Worm (Caenorhabditis elegans) whole organism, young adult: ENCODE data around the gene F56D2.8.

Source experiments
- B0019.2 ChIP-seq: fragments of 200-800 bp; sonication (Bioruptor generic); conservative IDR thresholded peaks from 2 replicates; pipeline ENCODE4 v1.3.6; 2022; ENCODE audit warnings: missing genetic modification reagents, missing genetic modification characterization, missing compliant biosample characterization
- C06A6.2 ChIP-seq: fragments of 200-800 bp; sonication (Bioruptor generic); conservative IDR thresholded peaks from 2 replicates; pipeline ENCODE4 v1.3.6; 2022; ENCODE audit warnings: missing genetic modification characterization, missing compliant biosample characterization
- F37B4.10 ChIP-seq: fragments of 200-800 bp; sonication (Bioruptor generic); IDR thresholded peaks from 2 replicates; pipeline ENCODE4 v1.3.6; 2022; ENCODE audit warnings: missing genetic modification characterization, missing compliant biosample characterization
- F57A8.1 ChIP-seq: fragments of 200-800 bp; sonication (Bioruptor generic); optimal IDR thresholded peaks from 2 replicates; lab custom pipeline; 2018; ENCODE audit warnings: mild to moderate bottlenecking, missing genetic modification characterization, moderate library complexity, missing compliant biosample characterization
- K12H6.12 ChIP-seq: fragments of 200-800 bp; sonication (Bioruptor generic); optimal IDR thresholded peaks from 2 replicates; lab custom pipeline; 2018; ENCODE audit warnings: mild to moderate bottlenecking, missing genetic modification characterization, missing compliant biosample characterization
- T07F8.4 ChIP-seq: sonication (generic microtip); optimal IDR thresholded peaks from 2 replicates; lab custom pipeline; 2016; ENCODE audit warnings: mild to moderate bottlenecking, missing genetic modification characterization, moderate library complexity, missing compliant biosample characterization
- Y53F4B.3 ChIP-seq: fragments of 200-800 bp; sonication (Bioruptor generic); IDR thresholded peaks from 2 replicates; pipeline ENCODE4 v1.3.6; 2022; ENCODE audit warnings: missing genetic modification reagents, missing genetic modification characterization, missing compliant biosample characterization
- Y56A3A.18 ChIP-seq: fragments of 200-800 bp; sonication (Bioruptor generic); IDR thresholded peaks from 2 replicates; pipeline ENCODE4 v1.3.6; 2022; ENCODE audit warnings: missing genetic modification reagents, missing genetic modification characterization, missing compliant biosample characterization
- Y95B8A.8 ChIP-seq: fragments of 200-800 bp; sonication (Bioruptor generic); IDR thresholded peaks from 2 replicates; pipeline ENCODE4 v1.3.6; 2022; ENCODE audit warnings: missing genetic modification reagents, missing genetic modification characterization, missing compliant biosample characterization
- akir-1 ChIP-seq: fragments of 200-800 bp; sonication (Bioruptor generic); optimal IDR thresholded peaks from 2 replicates; lab custom pipeline; 2018; ENCODE audit warnings: mild to moderate bottlenecking, missing genetic modification characterization, moderate library complexity, missing compliant biosample characterization
- ama-1 ChIP-seq, 3 experiments: fragments of 150-350 bp in 1 of 3; sonication (generic microtip) in 2 of 3; optimal IDR thresholded peaks; 2 replicates each; lab custom pipeline; 2014 to 2018; ENCODE audit warnings: missing biosample characterization in 2 of 3, missing genetic modification characterization in 2 of 3, missing genetic modification reagents in 2 of 3
- attf-5 ChIP-seq: fragments of 200-800 bp; sonication (Bioruptor generic); optimal IDR thresholded peaks from 2 replicates; lab custom pipeline; 2018; ENCODE audit warnings: mild to moderate bottlenecking, missing genetic modification characterization, missing compliant biosample characterization
- bed-2 ChIP-seq: fragments of 200-800 bp; sonication (Bioruptor generic); IDR thresholded peaks from 2 replicates; pipeline ENCODE4 v1.3.6; 2022; ENCODE audit warnings: missing genetic modification reagents, missing genetic modification characterization, missing compliant biosample characterization
- ceh-40 ChIP-seq: fragments of 200-800 bp; sonication (Bioruptor generic); IDR thresholded peaks from 2 replicates; pipeline ENCODE4 v1.3.6; 2022; ENCODE audit warnings: missing genetic modification characterization, missing compliant biosample characterization
- dox-1 ChIP-seq: fragments of 200-800 bp; sonication (Bioruptor generic); IDR thresholded peaks from 2 replicates; pipeline ENCODE4 v1.3.6; 2022; ENCODE audit warnings: missing genetic modification reagents, missing genetic modification characterization, missing compliant biosample characterization
- dpff-1 ChIP-seq: sonication (generic microtip); optimal IDR thresholded peaks from 2 replicates; lab custom pipeline; 2017; ENCODE audit warnings: mild to moderate bottlenecking, missing genetic modification characterization, missing compliant biosample characterization
- egl-44 ChIP-seq: fragments of 200-800 bp; sonication (Bioruptor generic); IDR thresholded peaks from 2 replicates; pipeline ENCODE4 v1.3.6; 2022; ENCODE audit warnings: missing genetic modification reagents, missing genetic modification characterization, missing compliant biosample characterization
- egrh-3 ChIP-seq: fragments of 200-800 bp; sonication (Bioruptor generic); IDR thresholded peaks from 2 replicates; pipeline ENCODE4 v1.3.6; 2022; ENCODE audit warnings: missing genetic modification reagents, missing genetic modification characterization, missing compliant biosample characterization
- him-1 ChIP-seq: sonication (generic microtip); optimal IDR thresholded peaks from 2 replicates; lab custom pipeline; 2016; ENCODE audit warnings: missing genotype, missing genetic modification reagents, missing genetic modification characterization, missing compliant biosample characterization
- hmg-1.2 ChIP-seq: fragments of 200-800 bp; sonication (Bioruptor generic); IDR thresholded peaks from 2 replicates; pipeline ENCODE4 v1.3.6; 2022; ENCODE audit warnings: missing genetic modification reagents, missing genetic modification characterization, missing compliant biosample characterization
- hrde-1 ChIP-seq: sonication (generic microtip); optimal IDR thresholded peaks from 2 replicates; lab custom pipeline; 2016; ENCODE audit warnings: missing genetic modification characterization, mild to moderate bottlenecking, missing compliant biosample characterization, moderate library complexity, missing genotype, missing genetic modification reagents, borderline replicate concordance
- lag-1 ChIP-seq: fragments of 200-800 bp; sonication (Bioruptor generic); IDR thresholded peaks from 2 replicates; pipeline ENCODE4 v1.3.6; 2022; ENCODE audit warnings: missing genetic modification reagents, missing genetic modification characterization, missing compliant biosample characterization
- let-526 ChIP-seq: fragments of 200-800 bp; sonication (Bioruptor generic); IDR thresholded peaks from 2 replicates; pipeline ENCODE4 v1.3.6; 2022; ENCODE audit warnings: missing genetic modification reagents, missing genetic modification characterization, missing compliant biosample characterization
- let-607 ChIP-seq, 2 experiments: fragments of 200-800 bp in 1 of 2; sonication (Bioruptor generic) in 1 of 2; sonication (generic microtip) in 1 of 2; optimal IDR thresholded peaks; 2 replicates each; lab custom pipeline; 2016 to 2018; ENCODE audit warnings: mild to moderate bottlenecking in 2 of 2, missing compliant biosample characterization in 2 of 2, missing genetic modification characterization in 2 of 2, moderate library complexity in 2 of 2, missing genotype in 1 of 2
- lin-26 ChIP-seq: fragments of 200-800 bp; sonication (Bioruptor generic); IDR thresholded peaks from 2 replicates; pipeline ENCODE4 v1.3.6; 2022; ENCODE audit warnings: missing genetic modification reagents, missing genetic modification characterization, missing compliant biosample characterization
- madf-3 ChIP-seq: fragments of 200-800 bp; sonication (Bioruptor generic); IDR thresholded peaks from 2 replicates; pipeline ENCODE4 v1.3.6; 2022; ENCODE audit warnings: missing genetic modification reagents, missing genetic modification characterization, missing compliant biosample characterization
- nhr-179 ChIP-seq: sonication (generic microtip); optimal IDR thresholded peaks from 2 replicates; lab custom pipeline; 2016; ENCODE audit warnings: mild to moderate bottlenecking, missing genetic modification characterization, missing compliant biosample characterization
- nhr-27 ChIP-seq: fragments of 200-800 bp; sonication (Bioruptor generic); optimal IDR thresholded peaks from 2 replicates; lab custom pipeline; 2018; ENCODE audit warnings: mild to moderate bottlenecking, missing genetic modification characterization, moderate library complexity, missing compliant biosample characterization
- repo-1 ChIP-seq: sonication (generic microtip); optimal IDR thresholded peaks from 2 replicates; lab custom pipeline; 2017; ENCODE audit warnings: mild to moderate bottlenecking, missing genetic modification characterization, missing compliant biosample characterization
- rpc-1 ChIP-seq, 2 experiments: fragments of 150-350 bp in 1 of 2; sonication (generic microtip) in 1 of 2; optimal IDR thresholded peaks; 2 replicates each; lab custom pipeline; 2014 to 2018; ENCODE audit warnings: missing biosample characterization in 1 of 2, missing genetic modification characterization in 1 of 2, missing genetic modification reagents in 1 of 2, missing genotype in 1 of 2
- snpc-1.3 ChIP-seq: sonication (generic microtip); optimal IDR thresholded peaks from 2 replicates; lab custom pipeline; 2017; ENCODE audit warnings: missing genetic modification characterization, mild to moderate bottlenecking, missing compliant biosample characterization, antibody characterized with exemption, moderate library complexity, missing genotype, missing genetic modification reagents; ENCODE audit not compliant: insufficient read depth
- tbx-9 ChIP-seq: sonication (generic microtip); optimal IDR thresholded peaks from 2 replicates; lab custom pipeline; 2016; ENCODE audit warnings: borderline replicate concordance, missing genetic modification characterization, inconsistent platforms, missing compliant biosample characterization
- tlf-1 ChIP-seq: fragments of 200-800 bp; sonication (Bioruptor generic); optimal IDR thresholded peaks from 2 replicates; lab custom pipeline; 2018; ENCODE audit warnings: mild to moderate bottlenecking, missing genetic modification characterization, missing compliant biosample characterization
- unc-62 ChIP-seq: fragments of 150-350 bp; optimal IDR thresholded peaks from 2 replicates; lab custom pipeline; 2014; ENCODE audit warnings: missing biosample characterization, missing genetic modification reagents, missing genetic modification characterization
- zfh-2 ChIP-seq: fragments of 200-800 bp; sonication (Bioruptor generic); conservative IDR thresholded peaks from 2 replicates; pipeline ENCODE4 v1.3.6; 2022; ENCODE audit warnings: missing genetic modification reagents, missing genetic modification characterization, missing compliant biosample characterization
- ztf-22 ChIP-seq: fragments of 200-800 bp; sonication (Bioruptor generic); optimal IDR thresholded peaks from 2 replicates; lab custom pipeline; 2018; ENCODE audit warnings: mild to moderate bottlenecking, missing genetic modification characterization, moderate library complexity, missing compliant biosample characterization
- ztf-26 ChIP-seq: sonication (generic microtip); optimal IDR thresholded peaks from 2 replicates; lab custom pipeline; 2017; ENCODE audit warnings: missing genetic modification characterization, missing compliant biosample characterization

F56D2.8 gene

ce11 chrIII:5601999-5602398 is 19.3 kb upstream of the F56D2.8 start (continued):
- TF ChIP-seq rpc-1 (optimal IDR thresholded peaks at IDR 0.05; lab: Kevin White, UChicago) (peak; percentile 77), rpc-1 (tag; optimal IDR thresholded peaks at IDR 0.05; lab: Kevin White, UChicago) (peak; percentile 89), ama-1 (optimal IDR thresholded peaks at IDR 0.05; lab: Kevin White, UChicago) (no peak), ama-1 (GFP tag; optimal IDR thresholded peaks at IDR 0.05; lab: Kevin White, UChicago) (peak; percentile 26 to 83), ztf-26 (tag; lab: Kevin White, UChicago) (peak; percentile 77), lag-1 (no peak)

ce11 chrIII:5599958-5600357 is 17.3 kb upstream of the F56D2.8 start, which contains the start of gene wdr-37:
TSS of gene wdr-37 (minus strand) at chrIII:5600058.
- TF ChIP-seq tlf-1 (GFP tag; lab: Kevin White, UChicago) (no peak), Y53F4B.3 (GFP tag; lab: Robert Waterston, UW) (no peak), let-607 (tag; optimal IDR thresholded peaks at IDR 0.05; lab: Kevin White, UChicago) (no peak), zfh-2 (GFP tag; lab: Robert Waterston, UW) (no peak), ceh-40 (GFP tag; lab: Robert Waterston, UW) (no peak), repo-1 (tag; lab: Kevin White, UChicago) (no peak), B0019.2 (GFP tag; lab: Robert Waterston, UW) (no peak), dpff-1 (tag; lab: Kevin White, UChicago) (no peak), egl-44 (GFP tag; lab: Robert Waterston, UW) (no peak)
- TF ChIP-seq, all 124 proteins: peak for 0

ce11 chrIII:5595445-5595844 is 12.8 kb upstream of the F56D2.8 start, which contains the start of gene ced-6:
TSS of gene ced-6 (plus strand) at chrIII:5595771.
- TF ChIP-seq ztf-22 (GFP tag; lab: Kevin White, UChicago): no peak
- no peak for TF ChIP-seq ztf-26 (tag; lab: Kevin White, UChicago)
- TF ChIP-seq B0019.2 (GFP tag; lab: Robert Waterston, UW): no peak
- no peak for TF ChIP-seq nhr-179 (tag; lab: Kevin White, UChicago)
- TF ChIP-seq bed-2 (GFP tag; lab: Robert Waterston, UW): no peak
- no peak for TF ChIP-seq F57A8.1
- TF ChIP-seq egrh-3 (GFP tag; lab: Robert Waterston, UW): no peak
- TF ChIP-seq Y95B8A.8 (GFP tag; lab: Robert Waterston, UW): no peak
- TF ChIP-seq K12H6.12 (tag; lab: Kevin White, UChicago): no peak
- TF ChIP-seq F37B4.10: no peak
- no peak for TF ChIP-seq tbx-9
- no peak for TF ChIP-seq unc-62 (GFP tag; lab: Kevin White, UChicago)
- no peak for TF ChIP-seq nhr-27
- no peak for TF ChIP-seq C06A6.2 (GFP tag; lab: Robert Waterston, UW)

DNA sequence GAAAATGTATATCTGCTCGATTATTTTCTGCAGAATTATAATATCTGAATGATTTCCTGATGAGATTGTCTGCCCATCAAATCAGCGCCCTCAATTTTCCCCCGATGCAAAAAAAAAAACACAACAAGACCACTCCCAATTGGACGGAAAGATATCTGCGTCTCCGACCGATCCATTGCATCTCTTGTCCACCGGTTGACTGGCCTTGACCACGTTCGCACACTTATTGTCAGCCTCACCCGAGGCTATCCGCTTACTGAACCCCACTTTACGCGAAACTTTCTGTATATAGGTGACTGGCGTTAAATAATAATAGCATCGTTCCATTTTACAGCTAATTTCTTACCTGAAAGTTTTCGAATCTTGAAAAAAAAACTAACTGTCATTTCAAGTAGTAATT is 11.7 kb upstream of the F56D2.8 start:
- TF ChIP-seq snpc-1.3 (no peak), attf-5 (GFP tag; lab: Kevin White, UChicago) (no peak), Y56A3A.18 (GFP tag; lab: Robert Waterston, UW) (0 out of 2 replicates have a peak, but pooled peaks have one; percentile 35), hrde-1 (tag; lab: Kevin White, UChicago) (peak; percentile 38), let-526 (GFP tag; lab: Robert Waterston, UW) (no peak), madf-3 (GFP tag; lab: Robert Waterston, UW) (peak; percentile 52; the same call in 1 of the 2 replicates), B0019.2 (GFP tag; lab: Robert Waterston, UW) (no peak), dox-1 (0 out of 2 replicates have a peak, but pooled peaks have one; percentile 4), T07F8.4 (tag; lab: Kevin White, UChicago) (no peak), ztf-22 (GFP tag; lab: Kevin White, UChicago) (no peak), him-1 (no peak), akir-1 (GFP tag; lab: Kevin White, UChicago) (no peak), hmg-1.2 (GFP tag; lab: Robert Waterston, UW) (peak; percentile 33; the same call in 1 of the 2 replicates), lin-26 (GFP tag; lab: Robert Waterston, UW) (no peak), ama-1 (optimal IDR thresholded peaks at IDR 0.05; lab: Kevin White, UChicago) (peak; percentile 48), ama-1 (GFP tag; optimal IDR thresholded peaks at IDR 0.05; lab: Kevin White, UChicago) (no peak)
- TF ChIP-seq, all 124 proteins: peak for 6
